Worm (Caenorhabditis elegans) whole organism, young adult: Measurements from ENCODE around the gene pccb-1.
A peak's percentile ranks its signal among the peaks of the same experiment; 100 is the strongest.

ENCODE experiments used
- B0035.1 ChIP-seq: sonication (generic microtip); optimal IDR thresholded peaks from 2 replicates; lab custom pipeline; 2016; ENCODE audit warnings: missing genetic modification characterization, mild to moderate bottlenecking, missing compliant biosample characterization, missing genotype, missing genetic modification reagents
- F23B12.7 ChIP-seq: sonication (generic microtip); optimal IDR thresholded peaks from 2 replicates; lab custom pipeline; 2017; ENCODE audit warnings: missing genetic modification characterization, mild to moderate bottlenecking, missing compliant biosample characterization, antibody characterized with exemption, moderate library complexity; ENCODE audit not compliant: insufficient read depth
- F33H1.4 ChIP-seq: fragments of 200-800 bp; sonication (Bioruptor generic); IDR thresholded peaks from 2 replicates; pipeline ENCODE4 v1.3.6; 2022; ENCODE audit warnings: missing genetic modification reagents, missing genetic modification characterization, missing compliant biosample characterization
- F52B5.7 ChIP-seq: sonication (generic microtip); optimal IDR thresholded peaks from 2 replicates; lab custom pipeline; 2016; ENCODE audit warnings: mild to moderate bottlenecking, missing genetic modification characterization, missing compliant biosample characterization
- F57C9.4 ChIP-seq: sonication (generic microtip); optimal IDR thresholded peaks from 2 replicates; lab custom pipeline; 2017; ENCODE audit warnings: mild to moderate bottlenecking, missing genetic modification characterization, missing compliant biosample characterization
- K12H6.12 ChIP-seq: fragments of 200-800 bp; sonication (Bioruptor generic); optimal IDR thresholded peaks from 2 replicates; lab custom pipeline; 2018; ENCODE audit warnings: mild to moderate bottlenecking, missing genetic modification characterization, missing compliant biosample characterization
- Y53F4B.3 ChIP-seq: fragments of 200-800 bp; sonication (Bioruptor generic); IDR thresholded peaks from 2 replicates; pipeline ENCODE4 v1.3.6; 2022; ENCODE audit warnings: missing genetic modification reagents, missing genetic modification characterization, missing compliant biosample characterization
- Y56A3A.18 ChIP-seq: fragments of 200-800 bp; sonication (Bioruptor generic); IDR thresholded peaks from 2 replicates; pipeline ENCODE4 v1.3.6; 2022; ENCODE audit warnings: missing genetic modification reagents, missing genetic modification characterization, missing compliant biosample characterization
- Y67H2A.10 ChIP-seq: fragments of 200-800 bp; sonication (Bioruptor generic); conservative IDR thresholded peaks from 2 replicates; pipeline ENCODE4 v1.3.6; 2022; ENCODE audit warnings: missing genetic modification reagents, missing genetic modification characterization, missing compliant biosample characterization
- Y95B8A.8 ChIP-seq: fragments of 200-800 bp; sonication (Bioruptor generic); IDR thresholded peaks from 2 replicates; pipeline ENCODE4 v1.3.6; 2022; ENCODE audit warnings: missing genetic modification reagents, missing genetic modification characterization, missing compliant biosample characterization
- ZK185.1 ChIP-seq: sonication (generic microtip); optimal IDR thresholded peaks from 2 replicates; lab custom pipeline; 2016; ENCODE audit warnings: mild to moderate bottlenecking, missing genetic modification characterization, missing compliant biosample characterization; ENCODE audit not compliant: poor library complexity, severe bottlenecking
- ama-1 ChIP-seq, 3 experiments: fragments of 150-350 bp in 1 of 3; sonication (generic microtip) in 2 of 3; optimal IDR thresholded peaks; 2 replicates each; lab custom pipeline; 2014 to 2018; ENCODE audit warnings: missing biosample characterization in 2 of 3, missing genetic modification characterization in 2 of 3, missing genetic modification reagents in 2 of 3
- aptf-3 ChIP-seq: fragments of 200-800 bp; sonication (Bioruptor generic); IDR thresholded peaks from 2 replicates; pipeline ENCODE4 v1.3.6; 2022; ENCODE audit warnings: missing genetic modification characterization, missing compliant biosample characterization
- attf-3 ChIP-seq: fragments of 200-800 bp; sonication (Bioruptor generic); conservative IDR thresholded peaks from 2 replicates; pipeline ENCODE4 v1.3.6; 2022; ENCODE audit warnings: missing genetic modification reagents, missing genetic modification characterization, missing compliant biosample characterization
- bed-2 ChIP-seq: fragments of 200-800 bp; sonication (Bioruptor generic); IDR thresholded peaks from 2 replicates; pipeline ENCODE4 v1.3.6; 2022; ENCODE audit warnings: missing genetic modification reagents, missing genetic modification characterization, missing compliant biosample characterization
- ccch-3 ChIP-seq: fragments of 200-800 bp; sonication (Bioruptor generic); optimal IDR thresholded peaks from 2 replicates; lab custom pipeline; 2018; ENCODE audit warnings: mild to moderate bottlenecking, missing genetic modification characterization, missing compliant biosample characterization
- cebp-2 ChIP-seq: fragments of 200-800 bp; sonication (Bioruptor generic); IDR thresholded peaks from 2 replicates; pipeline ENCODE4 v1.3.6; 2022; ENCODE audit warnings: missing genetic modification characterization, missing compliant biosample characterization
- ceh-100 ChIP-seq: fragments of 200-800 bp; sonication (Bioruptor generic); IDR thresholded peaks from 2 replicates; pipeline ENCODE4 v1.3.6; 2022; ENCODE audit warnings: missing genetic modification reagents, missing genetic modification characterization, missing compliant biosample characterization
- ceh-40 ChIP-seq: fragments of 200-800 bp; sonication (Bioruptor generic); IDR thresholded peaks from 2 replicates; pipeline ENCODE4 v1.3.6; 2022; ENCODE audit warnings: missing genetic modification characterization, missing compliant biosample characterization
- ceh-79 ChIP-seq: sonication (generic microtip); optimal IDR thresholded peaks from 2 replicates; lab custom pipeline; 2017; ENCODE audit warnings: mild to moderate bottlenecking, missing genetic modification characterization, missing compliant biosample characterization
- chd-7 ChIP-seq: sonication (generic microtip); optimal IDR thresholded peaks from 2 replicates; lab custom pipeline; 2016; ENCODE audit warnings: mild to moderate bottlenecking, missing genetic modification characterization, moderate library complexity, missing compliant biosample characterization
- egl-18 ChIP-seq: fragments of 200-800 bp; sonication (Bioruptor generic); IDR thresholded peaks from 2 replicates; pipeline ENCODE4 v1.3.6; 2022; ENCODE audit warnings: missing genetic modification reagents, missing genetic modification characterization, missing compliant biosample characterization
- ekl-4 ChIP-seq: fragments of 200-800 bp; sonication (Bioruptor generic); IDR thresholded peaks from 2 replicates; pipeline ENCODE4 v1.3.6; 2022; ENCODE audit warnings: missing genetic modification reagents, missing genetic modification characterization, missing compliant biosample characterization
- him-1 ChIP-seq: sonication (generic microtip); optimal IDR thresholded peaks from 2 replicates; lab custom pipeline; 2016; ENCODE audit warnings: missing genotype, missing genetic modification reagents, missing genetic modification characterization, missing compliant biosample characterization
- hrde-1 ChIP-seq: sonication (generic microtip); optimal IDR thresholded peaks from 2 replicates; lab custom pipeline; 2016; ENCODE audit warnings: missing genetic modification characterization, mild to moderate bottlenecking, missing compliant biosample characterization, moderate library complexity, missing genotype, missing genetic modification reagents, borderline replicate concordance
- lin-26 ChIP-seq: fragments of 200-800 bp; sonication (Bioruptor generic); IDR thresholded peaks from 2 replicates; pipeline ENCODE4 v1.3.6; 2022; ENCODE audit warnings: missing genetic modification reagents, missing genetic modification characterization, missing compliant biosample characterization
- lin-54 ChIP-seq: fragments of 200-800 bp; sonication (Bioruptor generic); optimal IDR thresholded peaks from 2 replicates; lab custom pipeline; 2018; ENCODE audit warnings: mild to moderate bottlenecking, missing genetic modification characterization, missing compliant biosample characterization
- madf-6 ChIP-seq: fragments of 200-800 bp; sonication (Bioruptor generic); IDR thresholded peaks from 2 replicates; pipeline ENCODE4 v1.3.6; 2022; ENCODE audit warnings: missing genetic modification reagents, missing genetic modification characterization, missing compliant biosample characterization
- nfya-2 ChIP-seq: fragments of 200-800 bp; sonication (Bioruptor generic); IDR thresholded peaks from 2 replicates; pipeline ENCODE4 v1.3.6; 2022; ENCODE audit warnings: missing genetic modification reagents, missing genetic modification characterization, missing compliant biosample characterization
- nhr-90 ChIP-seq: sonication (generic microtip); optimal IDR thresholded peaks from 2 replicates; lab custom pipeline; 2016; ENCODE audit warnings: missing genotype, mild to moderate bottlenecking, missing genetic modification characterization, missing compliant biosample characterization
- pbrm-1 ChIP-seq: fragments of 200-800 bp; sonication (Bioruptor generic); IDR thresholded peaks from 2 replicates; pipeline ENCODE4 v1.3.6; 2022; ENCODE audit warnings: missing genetic modification reagents, missing genetic modification characterization, missing compliant biosample characterization
- rcor-1 ChIP-seq: fragments of 200-800 bp; sonication (Bioruptor generic); IDR thresholded peaks from 2 replicates; pipeline ENCODE4 v1.3.6; 2022; ENCODE audit warnings: missing genetic modification reagents, missing genetic modification characterization, missing compliant biosample characterization
- rec-8 ChIP-seq, 2 experiments: sonication (generic microtip); optimal IDR thresholded peaks; 2 replicates each; lab custom pipeline; 2016; ENCODE audit warnings: mild to moderate bottlenecking in 2 of 2, missing genetic modification characterization in 2 of 2, missing genetic modification reagents in 2 of 2, missing genotype in 2 of 2, missing biosample characterization in 1 of 2, missing compliant biosample characterization in 1 of 2, moderate library complexity in 1 of 2
- snpc-3.4 ChIP-seq: sonication (generic microtip); optimal IDR thresholded peaks from 2 replicates; lab custom pipeline; 2017; ENCODE audit warnings: missing genetic modification characterization, mild to moderate bottlenecking, missing compliant biosample characterization, antibody characterized with exemption, moderate library complexity, missing genotype, missing genetic modification reagents
- tbx-9 ChIP-seq: sonication (generic microtip); optimal IDR thresholded peaks from 2 replicates; lab custom pipeline; 2016; ENCODE audit warnings: borderline replicate concordance, missing genetic modification characterization, inconsistent platforms, missing compliant biosample characterization
- unc-130 ChIP-seq: sonication (generic microtip); optimal IDR thresholded peaks from 2 replicates; lab custom pipeline; 2016; ENCODE audit warnings: missing genetic modification reagents, missing genetic modification characterization, missing compliant biosample characterization
- zfh-2 ChIP-seq: fragments of 200-800 bp; sonication (Bioruptor generic); conservative IDR thresholded peaks from 2 replicates; pipeline ENCODE4 v1.3.6; 2022; ENCODE audit warnings: missing genetic modification reagents, missing genetic modification characterization, missing compliant biosample characterization
- ztf-22 ChIP-seq: fragments of 200-800 bp; sonication (Bioruptor generic); optimal IDR thresholded peaks from 2 replicates; lab custom pipeline; 2018; ENCODE audit warnings: mild to moderate bottlenecking, missing genetic modification characterization, moderate library complexity, missing compliant biosample characterization

Gene pccb-1

DNA sequence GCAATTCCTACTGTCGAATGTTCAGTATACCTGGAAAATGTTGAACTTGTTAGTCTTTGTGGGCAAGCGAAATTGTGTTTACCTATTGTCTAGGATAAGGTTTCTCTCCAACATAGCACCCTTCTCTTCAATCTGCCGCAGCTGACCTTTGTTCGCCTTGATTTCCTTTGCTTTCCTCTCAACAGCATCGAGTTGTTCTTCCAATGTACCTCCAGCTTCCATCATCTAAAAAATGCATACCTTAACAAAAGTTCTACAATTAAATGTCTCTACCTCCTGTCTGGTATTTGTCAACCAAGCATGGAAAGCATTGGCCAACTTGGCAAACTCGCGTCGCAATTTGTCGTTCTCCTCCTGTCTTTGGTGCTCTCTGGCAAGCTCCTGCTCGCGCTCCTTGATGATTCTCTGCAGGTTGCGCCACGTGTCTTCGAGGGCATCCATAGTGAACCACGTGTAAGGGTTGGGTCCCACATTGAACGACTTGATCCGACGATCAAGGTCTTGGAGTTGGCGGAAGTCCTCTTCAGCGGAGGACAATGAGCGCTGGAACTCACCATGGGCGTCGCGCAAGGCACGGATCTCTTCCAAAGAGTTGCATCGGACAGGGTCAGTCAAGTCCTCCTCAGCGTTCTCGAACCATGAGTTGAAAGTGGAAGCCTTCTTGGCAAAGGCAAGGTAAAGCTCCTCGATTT is 29.4 kb downstream of the pccb-1 start:
- TF ChIP-seq ceh-40 (GFP tag; lab: Robert Waterston, UW): no peak
- TF ChIP-seq zfh-2 (GFP tag; lab: Robert Waterston, UW): peak; percentile 66
- 0 out of 2 replicates have a peak, but pooled peaks have one; percentile 9 for TF ChIP-seq rcor-1 (GFP tag; lab: Robert Waterston, UW)
- peak; percentile 20 for TF ChIP-seq chd-7 (tag; lab: Kevin White, UChicago)

DNA sequence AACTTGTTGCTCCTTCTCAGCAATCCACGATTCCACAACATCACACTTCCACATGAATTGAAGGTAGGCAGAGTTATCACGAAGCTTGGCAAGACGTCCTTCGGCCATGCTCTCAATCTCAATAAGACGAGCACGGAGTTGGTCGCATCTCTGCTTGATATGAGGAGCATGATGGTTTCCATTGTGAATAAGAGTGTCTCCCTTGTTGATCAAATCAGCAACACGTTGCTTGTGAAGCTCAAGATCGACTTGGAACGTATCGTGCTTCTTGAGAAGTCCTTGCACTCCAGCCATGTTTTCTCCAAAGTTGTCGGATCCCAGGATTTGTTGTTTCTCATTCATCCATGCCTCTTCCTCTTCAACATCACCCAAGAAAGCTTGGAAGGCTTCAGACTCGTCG is 30.3 kb downstream of the pccb-1 start:
- TF ChIP-seq lin-54 (GFP tag; lab: Kevin White, UChicago) (no peak), ekl-4 (GFP tag; lab: Robert Waterston, UW) (no peak), ccch-3 (no peak), F57C9.4 (tag; lab: Kevin White, UChicago) (no peak), pbrm-1 (GFP tag; lab: Robert Waterston, UW) (no peak), hrde-1 (tag; lab: Kevin White, UChicago) (no peak), egl-18 (GFP tag; lab: Robert Waterston, UW) (no peak), zfh-2 (GFP tag; lab: Robert Waterston, UW) (no peak), unc-130 (GFP tag; lab: Kevin White, UChicago) (no peak), Y67H2A.10 (GFP tag; lab: Robert Waterston, UW) (no peak), K12H6.12 (tag; lab: Kevin White, UChicago) (no peak), snpc-3.4 (no peak), ceh-79 (tag; lab: Kevin White, UChicago) (no peak), cebp-2 (GFP tag; lab: Robert Waterston, UW) (no peak), nfya-2 (GFP tag; lab: Robert Waterston, UW) (no peak), ceh-100 (GFP tag; lab: Robert Waterston, UW) (no peak), tbx-9 (tag; lab: Kevin White, UChicago) (no peak), ama-1 (optimal IDR thresholded peaks at IDR 0.05; lab: Kevin White, UChicago) (no peak), ama-1 (GFP tag; optimal IDR thresholded peaks at IDR 0.05; lab: Kevin White, UChicago) (no peak), attf-3 (GFP tag; lab: Robert Waterston, UW) (no peak)

DNA sequence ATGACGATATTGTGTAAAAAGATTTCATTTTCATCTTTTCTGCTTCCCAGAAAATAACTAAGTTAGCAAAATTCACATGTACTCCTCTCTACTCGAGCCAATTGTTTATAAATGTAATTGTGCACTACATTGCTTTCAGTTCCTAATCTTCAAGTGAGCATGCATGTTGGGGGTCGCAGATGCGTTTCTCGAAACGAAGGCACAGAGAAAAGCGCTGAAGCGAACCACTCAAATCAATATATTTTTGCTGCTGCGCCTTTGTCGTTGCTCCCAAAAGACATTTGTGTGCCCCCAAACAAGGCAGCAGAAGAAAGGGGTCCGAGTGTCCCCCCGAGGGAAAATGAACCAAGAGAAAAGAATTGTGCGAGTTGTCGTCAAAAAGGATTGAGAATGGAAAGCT is 36.9 kb downstream of the pccb-1 start:
- TF ChIP-seq F33H1.4 (GFP tag; lab: Robert Waterston, UW) (no peak), zfh-2 (GFP tag; lab: Robert Waterston, UW) (0 out of 2 replicates have a peak, but pooled peaks have one; percentile 31)

ce11 chrX:3126979-3127378 is 37.6 kb downstream of the pccb-1 start, which contains the start of gene spc-1:
spc-1 (minus strand) TSS chrX:3127079.
- TF ChIP-seq madf-6 (no peak), Y53F4B.3 (GFP tag; lab: Robert Waterston, UW) (no peak), ZK185.1 (tag; lab: Kevin White, UChicago) (no peak), ztf-22 (no peak), rec-8 (tag; optimal IDR thresholded peaks at IDR 0.05; lab: Kevin White, UChicago) (no peak), bed-2 (GFP tag; lab: Robert Waterston, UW) (no peak), Y67H2A.10 (GFP tag; lab: Robert Waterston, UW) (no peak), egl-18 (GFP tag; lab: Robert Waterston, UW) (no peak), pbrm-1 (GFP tag; lab: Robert Waterston, UW) (no peak), aptf-3 (GFP tag; lab: Robert Waterston, UW) (no peak), F23B12.7 (tag; lab: Kevin White, UChicago) (no peak), B0035.1 (no peak), him-1 (tag; lab: Kevin White, UChicago) (no peak), lin-26 (GFP tag; lab: Robert Waterston, UW) (no peak), Y95B8A.8 (GFP tag; lab: Robert Waterston, UW) (no peak), nhr-90 (tag; lab: Kevin White, UChicago) (no peak), ama-1 (optimal IDR thresholded peaks at IDR 0.05; lab: Kevin White, UChicago) (no peak), ama-1 (GFP tag; optimal IDR thresholded peaks at IDR 0.05; lab: Kevin White, UChicago) (no peak), F52B5.7 (tag; lab: Kevin White, UChicago) (no peak), ekl-4 (GFP tag; lab: Robert Waterston, UW) (no peak), Y56A3A.18 (no peak)
